Fruit fly (Drosophila melanogaster): Measurements from ENCODE around the gene Takl2.

- TF ChIP-seq psq (optimal IDR thresholded peaks at IDR 0.05) (no peak), insv (optimal IDR thresholded peaks at IDR 0.05) (no peak), h (optimal IDR thresholded peaks at IDR 0.05) (no peak), Sin3A (optimal IDR thresholded peaks at IDR 0.05) (no peak)
These were observed 11.8 kb upstream of the Takl2 start, which contains the start of the genes vret and HP1c for dm6 chr3R:22745432-22745831.

Data from Kc167 (cell line).